Fruit fly (Drosophila melanogaster) whole organism, wandering third instar larva: ENCODE results near the gene GatB.

Experiments used
- Abd-B ChIP-seq: fragments of >200 bp; optimal IDR thresholded peaks from 2 replicates; lab custom pipeline; 2017; ENCODE audit warnings: missing biosample characterization, missing genetic modification characterization
- CrebA ChIP-seq: fragments of 200-800 bp; sonication (Bioruptor generic); optimal IDR thresholded peaks from 2 replicates; lab custom pipeline; 2016; ENCODE audit warnings: missing biosample characterization, mild to moderate bottlenecking, missing genetic modification characterization, borderline replicate concordance
- Dfd ChIP-seq: fragments of >200 bp; optimal IDR thresholded peaks from 2 replicates; lab custom pipeline; 2017; ENCODE audit warnings: missing biosample characterization, missing genetic modification characterization
- Hr78 ChIP-seq: fragments of >200 bp; optimal IDR thresholded peaks from 2 replicates; lab custom pipeline; 2017; ENCODE audit warnings: missing biosample characterization, missing genetic modification characterization
- Hr83 ChIP-seq: fragments of 200-300 bp; sonication (Bioruptor generic); optimal IDR thresholded peaks from 2 replicates; lab custom pipeline; 2016; ENCODE audit warnings: missing biosample characterization, mild to moderate bottlenecking, missing genetic modification characterization, moderate library complexity; ENCODE audit not compliant: poor library complexity, severe bottlenecking
- Jra ChIP-seq: sonication (Bioruptor generic); optimal IDR thresholded peaks from 2 replicates; lab custom pipeline; 2016; ENCODE audit warnings: missing biosample characterization, missing genetic modification characterization
- Myc ChIP-seq: fragments of >200 bp; optimal IDR thresholded peaks from 2 replicates; lab custom pipeline; 2017
- OdsH ChIP-seq: fragments of 200-800 bp; sonication (Bioruptor generic); optimal IDR thresholded peaks from 2 replicates; lab custom pipeline; 2016; ENCODE audit warnings: missing biosample characterization, mild to moderate bottlenecking, missing genetic modification characterization
- Rel ChIP-seq, 2 experiments: fragments of 200-800 bp; sonication (Bioruptor generic) in 1 of 2; optimal IDR thresholded peaks; 2 replicates in 1 of 2; 3 replicates in 1 of 2; lab custom pipeline; 2016 to 2019; ENCODE audit warnings: mild to moderate bottlenecking in 2 of 2, missing biosample characterization in 2 of 2, missing genetic modification characterization in 2 of 2, moderate library complexity in 1 of 2
- br ChIP-seq: fragments of 200-800 bp; sonication (Bioruptor generic); optimal IDR thresholded peaks from 2 replicates; lab custom pipeline; 2016; ENCODE audit warnings: missing biosample characterization, missing genetic modification characterization
- brk ChIP-seq: fragments of 200-800 bp; sonication (Bioruptor generic); optimal IDR thresholded peaks from 2 replicates; lab custom pipeline; 2016; ENCODE audit warnings: missing biosample characterization, mild to moderate bottlenecking, missing genetic modification characterization
- fru ChIP-seq: fragments of 200-800 bp; sonication (Bioruptor generic); optimal IDR thresholded peaks from 3 replicates; lab custom pipeline; 2016; ENCODE audit warnings: missing biosample characterization, mild to moderate bottlenecking, missing genetic modification characterization
- h ChIP-seq: fragments of 200-800 bp; sonication (Bioruptor generic); optimal IDR thresholded peaks from 3 replicates; lab custom pipeline; 2016; ENCODE audit warnings: missing biosample characterization, mild to moderate bottlenecking, missing genetic modification characterization
- psq ChIP-seq: fragments of 200-800 bp; sonication (Bioruptor generic); optimal IDR thresholded peaks from 3 replicates; lab custom pipeline; 2017; ENCODE audit warnings: missing biosample characterization, mild to moderate bottlenecking, missing genetic modification characterization, moderate library complexity
- sage ChIP-seq: fragments of 200-800 bp; sonication (Bioruptor generic); optimal IDR thresholded peaks from 2 replicates; lab custom pipeline; 2016; ENCODE audit warnings: missing biosample characterization, mild to moderate bottlenecking, missing genetic modification characterization
- woc ChIP-seq: sonication (Bioruptor generic); optimal IDR thresholded peaks from 2 replicates; lab custom pipeline; 2016; ENCODE audit warnings: missing biosample characterization, mild to moderate bottlenecking, missing genetic modification characterization

GatB gene

DNA sequence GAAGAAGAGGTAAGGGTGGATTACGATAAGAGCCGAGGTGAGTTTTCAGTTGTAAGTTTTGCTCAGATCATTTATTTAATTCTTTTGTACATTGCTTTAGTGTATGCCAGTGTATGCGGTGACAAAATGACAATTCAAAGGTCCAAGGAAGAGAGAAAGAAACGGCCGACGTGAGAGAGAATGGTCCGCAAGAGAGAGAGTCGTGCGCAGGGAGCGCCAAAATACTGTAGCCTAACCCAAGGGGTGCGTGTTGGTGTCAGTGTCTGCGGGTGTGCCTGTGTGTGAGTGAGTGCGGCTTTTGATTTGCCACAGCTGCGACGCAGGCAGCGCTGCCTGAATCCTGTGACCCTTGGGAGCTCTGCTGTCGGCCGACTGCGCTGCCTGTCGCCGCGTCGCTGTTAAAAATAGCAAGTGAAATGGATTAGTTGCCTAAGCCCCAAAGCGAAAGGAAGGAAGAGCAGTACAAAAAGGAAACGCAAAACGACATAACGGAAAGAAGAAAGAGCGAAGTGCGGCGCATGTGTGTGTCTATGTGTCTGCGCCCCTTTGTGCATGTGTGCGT is 37.4 kb downstream of the GatB start:
- TF ChIP-seq CrebA (GFP tag; lab: Kevin White, UChicago) (no peak), psq (GFP tag; lab: Kevin White, UChicago) (peak; percentile 61)

dm6 chr3R:24091653-24092052 is 38.4 kb downstream of the GatB start:
- no peak for TF ChIP-seq fru (GFP tag; lab: Kevin White, UChicago)
- TF ChIP-seq Hr83 (GFP tag; lab: Kevin White, UChicago), result no peak
- TF ChIP-seq brk, result no peak
- no peak for TF ChIP-seq h (GFP tag; lab: Kevin White, UChicago)
- no peak for TF ChIP-seq Jra
- no peak for TF ChIP-seq Myc (lab: Kevin White, UChicago)
- no peak for TF ChIP-seq Rel (GFP tag; optimal IDR thresholded peaks at IDR 0.05; lab: Kevin White, UChicago)
- TF ChIP-seq Rel (tag; optimal IDR thresholded peaks at IDR 0.05; lab: Kevin White, UChicago), result no peak
- TF ChIP-seq Dfd (GFP tag; lab: Kevin White, UChicago), result no peak
- TF ChIP-seq, all 38 proteins: peak for 0

dm6 chr3R:24090143-24090542 is 39.9 kb downstream of the GatB start:
- TF ChIP-seq Rel (GFP tag; optimal IDR thresholded peaks at IDR 0.05; lab: Kevin White, UChicago), result no peak
- TF ChIP-seq Rel (tag; optimal IDR thresholded peaks at IDR 0.05; lab: Kevin White, UChicago), result peak; percentile 5
- TF ChIP-seq br (GFP tag; lab: Kevin White, UChicago), result no peak

DNA sequence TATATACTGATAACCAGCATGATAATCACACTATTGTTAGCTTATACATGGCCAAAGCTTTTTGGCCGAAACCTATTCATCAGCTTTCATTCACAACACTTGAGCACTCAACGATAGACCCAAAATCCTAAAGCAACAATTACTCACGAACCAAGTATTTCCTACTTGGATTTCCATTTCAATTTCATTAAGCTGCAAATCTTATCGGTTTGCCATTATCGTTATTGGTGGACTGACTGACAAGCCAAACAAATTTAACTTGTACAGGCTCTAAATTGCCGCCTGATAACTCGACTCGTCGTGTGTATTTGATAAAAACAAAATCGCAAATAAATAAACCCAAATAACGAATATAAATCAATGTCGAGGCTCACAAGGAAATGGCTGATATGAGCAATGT is 45.1 kb downstream of the GatB start:
- peak; percentile 33 for TF ChIP-seq h (GFP tag; lab: Kevin White, UChicago)
- peak; percentile 34 for TF ChIP-seq brk
- no peak for TF ChIP-seq Hr78 (GFP tag; lab: Kevin White, UChicago)
- TF ChIP-seq CrebA (GFP tag; lab: Kevin White, UChicago), result peak; percentile 66

DNA sequence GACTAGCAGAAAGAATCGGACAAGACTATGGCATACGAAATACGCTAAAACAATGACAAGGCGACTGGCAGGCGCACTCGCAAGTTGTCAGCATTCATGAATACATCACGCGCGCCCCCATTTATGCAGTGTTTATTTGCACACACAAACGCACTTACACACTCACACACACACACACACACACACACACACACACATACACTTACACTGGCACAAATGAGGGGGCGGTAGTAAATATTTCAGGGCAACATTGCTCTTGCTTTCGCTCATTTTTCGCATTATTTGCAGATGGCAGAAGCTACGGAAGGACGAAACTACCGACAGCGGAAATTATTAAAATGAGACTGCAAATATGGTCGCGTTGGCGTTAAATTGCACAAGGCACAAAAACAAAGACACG is 50.4 kb downstream of the GatB start:
- no peak for TF ChIP-seq Abd-B
- TF ChIP-seq Dfd (GFP tag; lab: Kevin White, UChicago), result peak; percentile 94

- no peak for TF ChIP-seq sage (GFP tag; lab: Kevin White, UChicago)
- TF ChIP-seq woc (GFP tag; lab: Kevin White, UChicago), result no peak
- TF ChIP-seq psq (GFP tag; lab: Kevin White, UChicago), result no peak
- TF ChIP-seq OdsH (GFP tag; lab: Kevin White, UChicago), result no peak
Measured at dm6 chr3R:24079110-24079509, 50.9 kb downstream of the GatB start.
